Fruit fly (Drosophila melanogaster): ENCODE results near the gene CG13933.

CG13933 gene

dm6 chr3L:1746338-1747199 is 28.4 kb downstream of the CG13933 start, which contains the start of gene CG13921:
Gene CG13921, plus strand, starts transcription at chr3L:1746907.
- TF ChIP-seq CG11294 (GFP tag; IDR thresholded peaks at IDR 0.05) (peak; percentile 99), pdm3 (GFP tag; optimal IDR thresholded peaks at IDR 0.05) (peak; percentile 100), OdsH (GFP tag; optimal IDR thresholded peaks at IDR 0.05) (peak; percentile 100), CG6163 (GFP tag; IDR thresholded peaks at IDR 0.05) (peak; percentile 100), CG8119 (GFP tag; IDR thresholded peaks at IDR 0.05) (peak; percentile 100), spab (GFP tag; optimal IDR thresholded peaks at IDR 0.05) (peak; percentile 100), achi (GFP tag; optimal IDR thresholded peaks at IDR 0.05) (peak; percentile 99), CG10631 (GFP tag; optimal IDR thresholded peaks at IDR 0.05) (peak; percentile 100), Sox14 (GFP tag; optimal IDR thresholded peaks at IDR 0.05) (peak; percentile 99), CG10669 (GFP tag; optimal IDR thresholded peaks at IDR 0.05) (peak; percentile 100), acj6 (GFP tag; optimal IDR thresholded peaks at IDR 0.05) (peak; percentile 100), cyc (GFP tag; optimal IDR thresholded peaks at IDR 0.05) (peak; percentile 100), CG7368 (GFP tag; optimal IDR thresholded peaks at IDR 0.05) (peak; percentile 100), svp (GFP tag) (peak; percentile 100), Hr38 (GFP tag; optimal IDR thresholded peaks at IDR 0.05) (peak; percentile 90), net (GFP tag; optimal IDR thresholded peaks at IDR 0.05) (peak; percentile 99), Eip78C (GFP tag) (peak; percentile 100), Smox (GFP tag; optimal IDR thresholded peaks at IDR 0.05) (peak; percentile 99), dac (GFP tag; optimal IDR thresholded peaks at IDR 0.05) (peak; percentile 99), Eip93F (GFP tag; optimal IDR thresholded peaks at IDR 0.05) (peak; percentile 99), Sox15 (GFP tag; optimal IDR thresholded peaks at IDR 0.05) (peak; percentile 99), CG8319 (GFP tag; optimal IDR thresholded peaks at IDR 0.05) (peak; percentile 99), CG31627 (GFP tag; optimal IDR thresholded peaks at IDR 0.05) (peak; percentile 99), Blimp-1 (GFP tag; optimal IDR thresholded peaks at IDR 0.05) (peak; percentile 97), CG6276 (GFP tag; optimal IDR thresholded peaks at IDR 0.05) (peak; percentile 99), CG11762 (GFP tag; optimal IDR thresholded peaks at IDR 0.05; ENCODE audit: insufficient read depth) (peak; percentile 100), Met (GFP tag; optimal IDR thresholded peaks at IDR 0.05) (peak; percentile 99), Lpt (GFP tag; optimal IDR thresholded peaks at IDR 0.05) (peak; percentile 99), Ets21C (GFP tag; optimal IDR thresholded peaks at IDR 0.05) (peak; percentile 99), ss (GFP tag; optimal IDR thresholded peaks at IDR 0.05) (peak; percentile 99), dsx (GFP tag; optimal IDR thresholded peaks at IDR 0.05; ENCODE audit: poor library complexity, severe bottlenecking) (peak; percentile 99), CG9139 (GFP tag; optimal IDR thresholded peaks at IDR 0.05) (peak; percentile 99), CG34406 (GFP tag; optimal IDR thresholded peaks at IDR 0.05) (peak; percentile 99), fd85E (GFP tag; optimal IDR thresholded peaks at IDR 0.05) (peak; percentile 98), Gug (GFP tag; IDR thresholded peaks at IDR 0.05) (peak; percentile 100), CG3032 (tag; optimal IDR thresholded peaks at IDR 0.05) (peak; percentile 100), Sox102F (GFP tag; optimal IDR thresholded peaks at IDR 0.05) (peak; percentile 99), Eip75B (GFP tag; optimal IDR thresholded peaks at IDR 0.05) (peak; percentile 100), esn (GFP tag; optimal IDR thresholded peaks at IDR 0.05) (peak; percentile 100), eg (GFP tag; IDR thresholded peaks at IDR 0.05) (peak; percentile 100), CG6792 (GFP tag; optimal IDR thresholded peaks at IDR 0.05) (peak; percentile 100), fkh (GFP tag; optimal IDR thresholded peaks at IDR 0.05) (peak; percentile 91), CG32006 (GFP tag; optimal IDR thresholded peaks at IDR 0.05) (peak; percentile 100), lz (GFP tag; optimal IDR thresholded peaks at IDR 0.05) (peak; percentile 100), salr (GFP tag; optimal IDR thresholded peaks at IDR 0.05) (peak; percentile 98 to 99), CG4318 (GFP tag; optimal IDR thresholded peaks at IDR 0.05) (peak; percentile 99), CG8632 (GFP tag; optimal IDR thresholded peaks at IDR 0.05) (peak; percentile 99), topi (GFP tag; optimal IDR thresholded peaks at IDR 0.05) (peak; percentile 100), CG1621 (tag; optimal IDR thresholded peaks at IDR 0.05) (peak; percentile 100), CG6854 (GFP tag; optimal IDR thresholded peaks at IDR 0.05) (peak; percentile 99)
